Worm (Caenorhabditis elegans) whole organism, L3 larva: ENCODE data around the gene T25B9.5.

Source experiments
- ZK546.5 ChIP-seq: sonication (generic microtip); optimal IDR thresholded peaks from 2 replicates; lab custom pipeline; 2017; ENCODE audit warnings: missing biosample characterization, missing genetic modification characterization
- aly-2 ChIP-seq: fragments of 150-350 bp; optimal IDR thresholded peaks from 2 replicates; lab custom pipeline; 2014; ENCODE audit warnings: missing biosample characterization, missing genetic modification characterization
- ceh-16 ChIP-seq: sonication (generic microtip); optimal IDR thresholded peaks from 2 replicates; lab custom pipeline; 2017; ENCODE audit warnings: missing biosample characterization, missing genetic modification characterization
- ceh-82 ChIP-seq: fragments of 150-350 bp; optimal IDR thresholded peaks from 2 replicates; lab custom pipeline; 2014; ENCODE audit warnings: missing biosample characterization, missing genetic modification characterization
- daf-12 ChIP-seq: fragments of 150-350 bp; optimal IDR thresholded peaks from 2 replicates; lab custom pipeline; 2014; ENCODE audit warnings: missing biosample characterization, missing genetic modification reagents, missing genetic modification characterization
- egl-27 ChIP-seq: sonication (generic microtip); optimal IDR thresholded peaks from 4 replicates; lab custom pipeline; 2017; ENCODE audit warnings: missing biosample characterization, missing genetic modification reagents, missing genetic modification characterization
- egl-5 ChIP-seq: fragments of 150-350 bp; optimal IDR thresholded peaks from 2 replicates; lab custom pipeline; 2017; ENCODE audit warnings: missing biosample characterization, missing genetic modification reagents, missing genetic modification characterization, inconsistent platforms
- elt-1 ChIP-seq: fragments of 150-350 bp; optimal IDR thresholded peaks from 2 replicates; lab custom pipeline; 2014; ENCODE audit warnings: missing biosample characterization, missing genetic modification characterization
- elt-3 ChIP-seq, 3 experiments: fragments of 150-350 bp in 1 of 3; sonication (generic microtip) in 2 of 3; optimal IDR thresholded peaks; 2 replicates in 2 of 3; 4 replicates in 1 of 3; lab custom pipeline; 2014 to 2017; ENCODE audit warnings: missing biosample characterization in 3 of 3, missing genetic modification characterization in 3 of 3
- eor-1 ChIP-seq, 2 experiments: fragments of 150-350 bp; optimal IDR thresholded peaks; 2 replicates each; lab custom pipeline; 2014 to 2018; ENCODE audit warnings: missing biosample characterization in 2 of 2, missing genetic modification characterization in 2 of 2
- fkh-2 ChIP-seq: fragments of 150-350 bp; optimal IDR thresholded peaks from 2 replicates; lab custom pipeline; 2014; ENCODE audit warnings: missing biosample characterization, missing genetic modification reagents, missing genetic modification characterization
- hmg-11 ChIP-seq: sonication (generic microtip); optimal IDR thresholded peaks from 2 replicates; lab custom pipeline; 2016; ENCODE audit warnings: missing genetic modification characterization, missing compliant biosample characterization
- jun-1 ChIP-seq: fragments of 150-350 bp; optimal IDR thresholded peaks from 2 replicates; lab custom pipeline; 2014; ENCODE audit warnings: missing biosample characterization, missing genetic modification reagents, missing genetic modification characterization
- lin-15B ChIP-seq: fragments of 150-350 bp; optimal IDR thresholded peaks from 2 replicates; lab custom pipeline; 2014; ENCODE audit warnings: missing biosample characterization, missing genetic modification characterization
- lin-39 ChIP-seq: fragments of 150-350 bp; optimal IDR thresholded peaks from 2 replicates; lab custom pipeline; 2018; ENCODE audit warnings: missing biosample characterization, missing genetic modification reagents, missing genetic modification characterization
- lsy-12 ChIP-seq: sonication (generic microtip); optimal IDR thresholded peaks from 2 replicates; lab custom pipeline; 2016; ENCODE audit warnings: mild to moderate bottlenecking, missing genetic modification characterization, missing compliant biosample characterization
- mdl-1 ChIP-seq: fragments of 150-350 bp; optimal IDR thresholded peaks from 2 replicates; lab custom pipeline; 2014; ENCODE audit warnings: missing biosample characterization, missing genetic modification characterization
- nhr-11 ChIP-seq: fragments of 150-350 bp; optimal IDR thresholded peaks from 2 replicates; lab custom pipeline; 2014; ENCODE audit warnings: missing biosample characterization, missing genetic modification characterization
- nhr-12 ChIP-seq: fragments of 150-350 bp; optimal IDR thresholded peaks from 2 replicates; lab custom pipeline; 2014; ENCODE audit warnings: missing biosample characterization, missing genetic modification characterization
- nhr-23 ChIP-seq: fragments of 150-350 bp; optimal IDR thresholded peaks from 2 replicates; lab custom pipeline; 2014; ENCODE audit warnings: missing biosample characterization, missing genetic modification reagents, missing genetic modification characterization
- nhr-25 ChIP-seq: sonication (generic microtip); optimal IDR thresholded peaks from 2 replicates; lab custom pipeline; 2017; ENCODE audit warnings: missing biosample characterization, missing genetic modification characterization
- nhr-28 ChIP-seq: fragments of 150-350 bp; optimal IDR thresholded peaks from 2 replicates; lab custom pipeline; 2014; ENCODE audit warnings: missing biosample characterization, missing genetic modification characterization
- nhr-43 ChIP-seq: sonication (generic microtip); optimal IDR thresholded peaks from 2 replicates; lab custom pipeline; 2016; ENCODE audit warnings: mild to moderate bottlenecking, missing genetic modification characterization, missing compliant biosample characterization; ENCODE audit not compliant: poor library complexity, severe bottlenecking
- nhr-67 ChIP-seq: fragments of 150-350 bp; optimal IDR thresholded peaks from 2 replicates; lab custom pipeline; 2014; ENCODE audit warnings: missing biosample characterization, missing genetic modification characterization
- nhr-76 ChIP-seq: fragments of 150-350 bp; sonication (generic microtip); optimal IDR thresholded peaks from 5 replicates; lab custom pipeline; 2014; ENCODE audit warnings: missing biosample characterization, missing genetic modification characterization
- nhr-77 ChIP-seq: fragments of 150-350 bp; optimal IDR thresholded peaks from 2 replicates; lab custom pipeline; 2014; ENCODE audit warnings: missing biosample characterization, missing genetic modification characterization
- pha-4 ChIP-seq: fragments of 150-350 bp; optimal IDR thresholded peaks from 2 replicates; lab custom pipeline; 2014; ENCODE audit warnings: missing biosample characterization, missing genetic modification reagents, missing genetic modification characterization
- pqm-1 ChIP-seq: fragments of 150-350 bp; optimal IDR thresholded peaks from 2 replicates; lab custom pipeline; 2017; ENCODE audit warnings: missing biosample characterization, missing genetic modification characterization, inconsistent platforms
- skn-1 ChIP-seq: fragments of 150-350 bp; optimal IDR thresholded peaks from 2 replicates; lab custom pipeline; 2014; ENCODE audit warnings: missing biosample characterization, missing genetic modification characterization
- snpc-4 ChIP-seq: fragments of 150-350 bp; optimal IDR thresholded peaks from 2 replicates; lab custom pipeline; 2014; ENCODE audit warnings: missing biosample characterization, missing genetic modification characterization
- tbx-2 ChIP-seq: sonication (generic microtip); optimal IDR thresholded peaks from 2 replicates; lab custom pipeline; 2016; ENCODE audit warnings: mild to moderate bottlenecking, missing genetic modification characterization, missing compliant biosample characterization
- unc-39 ChIP-seq: sonication (generic microtip); optimal IDR thresholded peaks from 4 replicates; lab custom pipeline; 2017; ENCODE audit warnings: missing biosample characterization, missing genetic modification characterization
- zag-1 ChIP-seq: fragments of 150-350 bp; optimal IDR thresholded peaks from 2 replicates; lab custom pipeline; 2014; ENCODE audit warnings: missing biosample characterization, missing genetic modification characterization
- ztf-11 ChIP-seq: fragments of 150-350 bp; optimal IDR thresholded peaks from 2 replicates; lab custom pipeline; 2014; ENCODE audit warnings: missing biosample characterization, missing genetic modification characterization
- ztf-4 ChIP-seq: fragments of 150-350 bp; optimal IDR thresholded peaks from 2 replicates; lab custom pipeline; 2014; ENCODE audit warnings: missing biosample characterization, missing genetic modification characterization

T25B9.5 gene

DNA sequence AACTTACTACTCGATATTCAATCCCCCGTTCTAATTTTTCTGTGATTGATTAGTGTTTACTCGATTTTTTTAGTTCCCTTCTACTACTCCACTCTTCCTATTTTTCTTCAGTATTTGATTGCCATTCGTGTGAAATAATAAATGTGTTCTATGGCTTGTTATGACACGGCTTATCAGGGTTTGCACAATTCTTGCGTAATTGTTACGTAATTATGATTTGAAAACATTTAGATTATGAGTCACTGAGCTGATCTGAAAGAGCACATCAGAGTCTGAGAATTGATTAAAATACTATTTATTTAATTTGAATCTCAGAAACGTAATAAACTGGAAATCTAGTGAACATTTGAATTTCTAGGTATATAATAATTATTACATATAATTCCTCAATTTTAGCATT lies 23.0 kb upstream of the T25B9.5 start:
- no peak for TF ChIP-seq tbx-2 (tag; lab: Kevin White, UChicago)
- TF ChIP-seq ztf-4 (tag; lab: Kevin White, UChicago): no peak
- no peak for TF ChIP-seq nhr-25 (tag; lab: Kevin White, UChicago)
- no peak for TF ChIP-seq nhr-43 (tag; lab: Kevin White, UChicago)
- TF ChIP-seq eor-1 (tag; optimal IDR thresholded peaks at IDR 0.05; lab: Kevin White, UChicago): no peak
- TF ChIP-seq ceh-16 (tag; lab: Kevin White, UChicago): no peak
- no peak for TF ChIP-seq nhr-67 (tag; lab: Kevin White, UChicago)
- TF ChIP-seq lin-39: no peak
- TF ChIP-seq lsy-12 (tag; lab: Kevin White, UChicago): no peak

- TF ChIP-seq lsy-12 (tag; lab: Kevin White, UChicago) (no peak), lin-39 (no peak), ZK546.5 (tag; lab: Kevin White, UChicago) (no peak), lin-15B (tag; lab: Kevin White, UChicago) (no peak), nhr-23 (tag; lab: Kevin White, UChicago) (peak; percentile 12), nhr-25 (tag; lab: Kevin White, UChicago) (peak; percentile 46)
- TF ChIP-seq, all 47 proteins: peak for 2
These were observed 22.5 kb upstream of the T25B9.5 start for ce11 chrIV:10777076-10777475.

- TF ChIP-seq pqm-1 (tag; lab: Kevin White, UChicago): no peak
- no peak for TF ChIP-seq lin-15B (tag; lab: Kevin White, UChicago)
- no peak for TF ChIP-seq tbx-2 (tag; lab: Kevin White, UChicago)
- no peak for TF ChIP-seq snpc-4 (tag; lab: Kevin White, UChicago)
- no peak for TF ChIP-seq nhr-11 (tag; lab: Kevin White, UChicago)
- TF ChIP-seq daf-12 (tag; lab: Kevin White, UChicago): no peak
- no peak for TF ChIP-seq fkh-2 (tag; lab: Kevin White, UChicago)
- TF ChIP-seq nhr-77: no peak
- TF ChIP-seq pha-4 (tag; lab: Kevin White, UChicago): no peak
- TF ChIP-seq ceh-16 (tag; lab: Kevin White, UChicago): no peak
- TF ChIP-seq ceh-82 (tag; lab: Kevin White, UChicago): no peak
- TF ChIP-seq ztf-11 (tag; lab: Kevin White, UChicago): no peak
- no peak for TF ChIP-seq nhr-28
- TF ChIP-seq unc-39 (tag; lab: Kevin White, UChicago): no peak
- no peak for TF ChIP-seq nhr-76 (tag; lab: Kevin White, UChicago)
- no peak for TF ChIP-seq ztf-4 (tag; lab: Kevin White, UChicago)
These were observed 19.2 kb upstream of the T25B9.5 start, which contains the start of gene inpp-1 for ce11 chrIV:10773811-10774210. Gene inpp-1, minus strand, starts transcription at chrIV:10773911.

DNA sequence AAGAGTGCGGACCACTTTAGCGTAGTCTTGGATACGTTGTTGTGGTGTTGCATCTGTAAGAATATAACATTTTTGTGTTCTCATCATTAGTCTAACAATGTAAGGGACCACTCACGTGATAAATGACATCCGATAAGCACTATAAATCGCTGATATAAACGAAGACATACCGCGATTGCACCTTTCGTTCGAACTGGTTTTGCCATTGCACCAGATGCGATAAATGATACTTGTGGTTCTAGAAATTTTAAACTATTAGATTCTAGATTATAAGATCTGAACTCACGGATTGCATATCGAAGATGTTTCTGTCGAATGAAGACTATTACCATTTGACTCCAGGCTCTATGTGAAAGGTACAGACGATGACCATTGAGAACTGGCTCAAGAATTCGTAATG lies 16.7 kb upstream of the T25B9.5 start:
- TF ChIP-seq pqm-1 (tag; lab: Kevin White, UChicago): no peak
- TF ChIP-seq jun-1 (tag; lab: Kevin White, UChicago): no peak
- TF ChIP-seq mdl-1 (tag; lab: Kevin White, UChicago): no peak
- no peak for TF ChIP-seq egl-5 (tag; lab: Kevin White, UChicago)
- TF ChIP-seq lin-15B (tag; lab: Kevin White, UChicago): no peak
- no peak for TF ChIP-seq elt-1 (tag; lab: Kevin White, UChicago)
- no peak for TF ChIP-seq hmg-11
- TF ChIP-seq daf-12 (tag; lab: Kevin White, UChicago): no peak
- TF ChIP-seq ztf-4 (tag; lab: Kevin White, UChicago): no peak
- TF ChIP-seq nhr-12 (tag; lab: Kevin White, UChicago): no peak
- no peak for TF ChIP-seq zag-1 (tag; lab: Kevin White, UChicago)
- TF ChIP-seq egl-27 (tag; lab: Kevin White, UChicago): no peak
- TF ChIP-seq ZK546.5 (tag; lab: Kevin White, UChicago): no peak
- TF ChIP-seq nhr-77: no peak
- no peak for TF ChIP-seq aly-2 (tag; lab: Kevin White, UChicago)
- no peak for TF ChIP-seq nhr-28
- no peak for TF ChIP-seq lsy-12 (tag; lab: Kevin White, UChicago)
- TF ChIP-seq elt-3 (tag; optimal IDR thresholded peaks at IDR 0.05; lab: Kevin White, UChicago): no peak

ce11 chrIV:10769353-10769752 lies 14.8 kb upstream of the T25B9.5 start, which contains the start of gene T25B9.9:
Gene T25B9.9, plus strand, starts transcription at chrIV:10769653.
- TF ChIP-seq elt-3 (tag; optimal IDR thresholded peaks at IDR 0.05; lab: Kevin White, UChicago) (no peak), pqm-1 (tag; lab: Kevin White, UChicago) (no peak), skn-1 (tag; lab: Kevin White, UChicago) (no peak), fkh-2 (tag; lab: Kevin White, UChicago) (no peak), nhr-67 (tag; lab: Kevin White, UChicago) (no peak), tbx-2 (tag; lab: Kevin White, UChicago) (no peak), zag-1 (tag; lab: Kevin White, UChicago) (no peak), ZK546.5 (tag; lab: Kevin White, UChicago) (no peak), egl-5 (tag; lab: Kevin White, UChicago) (no peak), lin-15B (tag; lab: Kevin White, UChicago) (no peak)
